Fruit fly (Drosophila melanogaster): ENCODE results near the gene ouib.

The ouib gene

DNA sequence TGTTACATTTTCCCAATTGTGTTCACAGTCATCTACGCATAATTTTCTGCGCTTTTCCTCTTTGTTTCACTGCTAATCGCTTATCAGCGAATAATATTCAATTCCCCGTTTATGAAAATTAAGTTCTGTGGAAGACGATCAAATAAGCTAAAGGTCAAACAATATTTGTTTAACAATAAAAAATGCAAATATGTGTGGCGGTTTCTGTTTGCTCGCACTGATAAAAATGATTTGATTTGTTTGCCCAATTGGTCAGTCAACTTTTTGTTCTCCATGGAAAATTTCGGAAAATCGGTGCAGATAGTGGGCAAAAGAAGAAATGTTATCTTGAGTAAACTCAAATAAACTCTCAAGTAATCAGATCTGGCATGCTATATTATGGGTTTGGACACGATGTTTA lies 20.6 kb upstream of the ouib start:
- no peak for TF ChIP-seq Ets98B (GFP tag; IDR thresholded peaks at IDR 0.05)
- TF ChIP-seq CG14655 (GFP tag; optimal IDR thresholded peaks at IDR 0.05) = no peak
- no peak for TF ChIP-seq CG8301 (tag; optimal IDR thresholded peaks at IDR 0.05)

DNA sequence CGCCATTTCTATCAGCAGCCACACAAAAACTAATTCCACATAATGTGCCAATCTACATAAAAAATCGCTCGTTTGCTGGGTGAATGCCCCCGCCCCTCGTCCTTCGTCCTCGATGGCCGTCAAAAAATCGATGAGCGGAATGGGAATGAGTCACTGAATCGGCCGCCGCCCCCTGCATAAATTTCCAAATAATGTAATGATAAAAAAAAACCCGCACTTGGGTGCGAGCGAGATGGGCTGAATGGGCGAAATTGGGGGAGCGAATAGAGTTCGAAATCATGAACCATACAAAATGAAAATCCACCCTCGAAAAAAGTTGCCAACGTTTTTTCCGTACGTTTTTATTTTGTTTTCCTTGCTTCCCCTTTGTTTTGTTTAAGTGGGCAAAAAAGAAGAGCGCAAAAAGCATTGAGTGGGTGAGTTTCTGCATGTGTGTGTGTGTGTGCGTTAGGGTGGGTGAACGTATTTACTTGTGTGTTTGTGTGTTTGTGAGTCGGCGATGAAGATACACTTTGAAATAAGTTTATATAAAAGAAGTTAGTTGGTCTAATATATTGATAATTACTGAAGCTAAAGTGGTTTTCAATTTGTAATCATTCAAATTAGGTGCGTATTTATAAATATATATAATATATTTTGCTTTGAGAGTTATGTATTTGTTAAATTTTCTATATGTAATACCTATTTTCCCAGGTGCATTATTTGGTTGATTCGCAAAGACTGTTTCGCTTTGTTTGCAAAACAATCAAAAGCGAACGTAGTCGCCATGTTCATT lies 19.8 kb upstream of the ouib start:
- peak; percentile 30 for TF ChIP-seq CG13204 (GFP tag; optimal IDR thresholded peaks at IDR 0.05)
- TF ChIP-seq Ets98B (GFP tag; IDR thresholded peaks at IDR 0.05) = no peak
- TF ChIP-seq gl (tag; optimal IDR thresholded peaks at IDR 0.05) = peak; percentile 78
- no peak for TF ChIP-seq EcR (GFP tag; optimal IDR thresholded peaks at IDR 0.05)
- no peak for TF ChIP-seq CG10348 (GFP tag; IDR thresholded peaks at IDR 0.05)
- TF ChIP-seq CG8159 (tag; optimal IDR thresholded peaks at IDR 0.05) = peak; percentile 53
- no peak for TF ChIP-seq CG15710 (tag; optimal IDR thresholded peaks at IDR 0.05)
- TF ChIP-seq CG14655 (GFP tag; optimal IDR thresholded peaks at IDR 0.05) = peak; percentile 38
- TF ChIP-seq CG4496 (GFP tag; IDR thresholded peaks at IDR 0.05) = no peak
- peak; percentile 33 for TF ChIP-seq Pif1A (GFP tag; optimal IDR thresholded peaks at IDR 0.05)
- TF ChIP-seq CG12605 (GFP tag; IDR thresholded peaks at IDR 0.05) = peak; percentile 57; the same call in 1 of the 2 replicates
- no peak for TF ChIP-seq Snoo (tag; optimal IDR thresholded peaks at IDR 0.05)
- no peak for TF ChIP-seq CG9948 (tag; optimal IDR thresholded peaks at IDR 0.05)
- no peak for TF ChIP-seq CG32121 (GFP tag; IDR thresholded peaks at IDR 0.05)
- TF ChIP-seq Pif1B (GFP tag; optimal IDR thresholded peaks at IDR 0.05) = peak; percentile 13
- TF ChIP-seq CG8301 (tag; optimal IDR thresholded peaks at IDR 0.05) = no peak
- TF ChIP-seq rn (GFP tag; IDR thresholded peaks at IDR 0.05) = no peak
- TF ChIP-seq CG17806 (tag; optimal IDR thresholded peaks at IDR 0.05) = no peak
- no peak for TF ChIP-seq fd96Ca (GFP tag; IDR thresholded peaks at IDR 0.05)
- TF ChIP-seq D1 (tag; optimal IDR thresholded peaks at IDR 0.05) = no peak
- peak; percentile 36 for TF ChIP-seq CG34367 (tag; optimal IDR thresholded peaks at IDR 0.05)

DNA sequence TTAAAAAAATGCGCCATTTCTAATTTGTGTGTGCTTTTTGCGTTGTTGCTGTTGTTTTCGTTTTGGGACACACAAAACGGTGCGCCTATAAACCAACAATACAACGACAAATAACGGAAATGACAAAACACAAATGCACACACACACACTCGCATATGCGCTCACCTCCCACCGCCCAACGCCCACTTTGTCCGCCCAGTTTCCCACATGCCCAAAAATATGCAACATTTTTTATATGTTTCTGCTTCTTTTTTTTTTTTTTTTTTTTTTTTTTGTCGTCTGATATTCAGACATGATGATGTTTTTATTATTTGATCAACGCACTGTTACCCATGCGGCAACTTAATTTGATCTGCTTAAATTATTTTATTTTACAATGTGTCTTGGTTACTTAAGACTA lies 18.1 kb upstream of the ouib start:
- TF ChIP-seq CG8159 (tag; optimal IDR thresholded peaks at IDR 0.05) (peak; percentile 12), CG32121 (GFP tag; IDR thresholded peaks at IDR 0.05) (no peak)

DNA sequence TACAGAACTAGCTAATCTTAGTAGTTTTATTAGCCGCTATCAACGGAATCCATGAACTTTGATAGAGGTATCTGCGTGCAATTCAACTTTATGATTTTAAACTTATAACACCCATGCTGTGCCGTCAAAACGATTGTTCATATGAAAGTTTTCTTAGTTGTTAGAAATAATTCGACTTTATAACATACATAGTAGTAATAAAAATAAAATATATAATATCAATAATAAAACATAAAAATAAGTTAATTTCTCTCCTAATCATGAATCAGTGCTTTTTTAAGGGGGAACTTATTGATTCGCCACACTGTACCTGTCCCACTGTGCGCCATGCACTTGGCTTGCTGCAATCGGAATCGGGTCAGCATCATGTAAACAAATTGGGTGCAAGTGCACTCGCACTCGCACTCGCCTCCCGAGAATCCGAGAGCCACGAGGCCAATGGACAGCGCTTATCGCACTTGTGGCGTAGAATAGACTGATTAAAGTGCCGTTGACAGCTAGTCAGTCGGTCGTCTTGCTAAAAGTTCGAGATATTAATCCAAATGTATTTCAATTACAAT lies 13.3 kb upstream of the ouib start:
- TF ChIP-seq CG8301 (tag; optimal IDR thresholded peaks at IDR 0.05) (no peak), CG15710 (tag; optimal IDR thresholded peaks at IDR 0.05) (no peak), CG8159 (tag; optimal IDR thresholded peaks at IDR 0.05) (peak; percentile 14), rn (GFP tag; IDR thresholded peaks at IDR 0.05) (no peak), Pif1A (GFP tag; optimal IDR thresholded peaks at IDR 0.05) (no peak), gl (tag; optimal IDR thresholded peaks at IDR 0.05) (no peak), CG4496 (GFP tag; IDR thresholded peaks at IDR 0.05) (peak; percentile 28; the same call in 1 of the 3 replicates), CG34367 (tag; optimal IDR thresholded peaks at IDR 0.05) (no peak), EcR (GFP tag; optimal IDR thresholded peaks at IDR 0.05) (peak; percentile 95), Ets98B (GFP tag; IDR thresholded peaks at IDR 0.05) (peak; percentile 59), CG32121 (GFP tag; IDR thresholded peaks at IDR 0.05) (peak; percentile 50), CG17806 (tag; optimal IDR thresholded peaks at IDR 0.05) (no peak), fd96Ca (GFP tag; IDR thresholded peaks at IDR 0.05) (peak; percentile 45; the same call in 1 of the 3 replicates), CG9948 (tag; optimal IDR thresholded peaks at IDR 0.05) (no peak), CG10348 (GFP tag; IDR thresholded peaks at IDR 0.05) (no peak), D1 (tag; optimal IDR thresholded peaks at IDR 0.05) (no peak), CG14655 (GFP tag; optimal IDR thresholded peaks at IDR 0.05) (peak; percentile 19), CG13204 (GFP tag; optimal IDR thresholded peaks at IDR 0.05) (no peak), Pif1B (GFP tag; optimal IDR thresholded peaks at IDR 0.05) (no peak), CG12605 (GFP tag; IDR thresholded peaks at IDR 0.05) (no peak), Snoo (tag; optimal IDR thresholded peaks at IDR 0.05) (no peak)

DNA sequence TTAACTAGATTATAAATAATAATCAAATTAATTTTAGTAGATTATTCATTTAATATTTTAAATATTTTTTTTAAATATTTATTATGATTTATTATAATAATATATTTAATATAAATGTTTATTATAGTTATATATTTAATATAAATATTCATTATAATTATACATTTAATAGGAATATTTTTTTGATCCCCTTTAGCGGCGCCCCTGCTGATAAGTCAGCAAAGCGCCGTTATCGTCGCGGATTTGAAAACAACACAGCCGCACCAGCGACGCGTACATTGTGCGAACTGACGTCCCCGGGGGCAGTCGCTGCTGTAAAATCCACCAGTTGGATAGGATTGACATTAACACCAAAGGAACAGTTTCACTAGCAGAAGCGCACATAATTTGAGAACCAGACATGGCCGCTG lies 12.6 kb upstream of the ouib start, which contains the start of gene CG8112:
CG8112 (plus strand) TSS at position 212 of the 410 bp plus-strand sequence.
- TF ChIP-seq gl (tag; optimal IDR thresholded peaks at IDR 0.05) (no peak), rn (GFP tag; IDR thresholded peaks at IDR 0.05) (no peak), CG10348 (GFP tag; IDR thresholded peaks at IDR 0.05) (no peak), EcR (GFP tag; optimal IDR thresholded peaks at IDR 0.05) (no peak), CG15710 (tag; optimal IDR thresholded peaks at IDR 0.05) (peak; percentile 25), Ets98B (GFP tag; IDR thresholded peaks at IDR 0.05) (peak; percentile 20; the same call in 1 of the 2 replicates), Snoo (tag; optimal IDR thresholded peaks at IDR 0.05) (peak; percentile 30), fd96Ca (GFP tag; IDR thresholded peaks at IDR 0.05) (no peak), Pif1A (GFP tag; optimal IDR thresholded peaks at IDR 0.05) (no peak), CG13204 (GFP tag; optimal IDR thresholded peaks at IDR 0.05) (no peak), CG12605 (GFP tag; IDR thresholded peaks at IDR 0.05) (0 out of 2 replicates have a peak, but pooled peaks have one; percentile 9), CG14655 (GFP tag; optimal IDR thresholded peaks at IDR 0.05) (no peak), CG32121 (GFP tag; IDR thresholded peaks at IDR 0.05) (no peak), D1 (tag; optimal IDR thresholded peaks at IDR 0.05) (no peak), CG4496 (GFP tag; IDR thresholded peaks at IDR 0.05) (peak; percentile 12; the same call in 1 of the 3 replicates), CG17806 (tag; optimal IDR thresholded peaks at IDR 0.05) (peak; percentile 5), CG34367 (tag; optimal IDR thresholded peaks at IDR 0.05) (no peak), CG9948 (tag; optimal IDR thresholded peaks at IDR 0.05) (no peak), Pif1B (GFP tag; optimal IDR thresholded peaks at IDR 0.05) (peak; percentile 38), CG8301 (tag; optimal IDR thresholded peaks at IDR 0.05) (no peak), CG8159 (tag; optimal IDR thresholded peaks at IDR 0.05) (peak; percentile 23)
